Worm (Caenorhabditis elegans) whole organism, L2 larva: ENCODE measurements around the gene C10G8.4.

Experiments
- C34F6.9 ChIP-seq: fragments of 150-350 bp; optimal IDR thresholded peaks from 2 replicates; lab custom pipeline; 2014; ENCODE audit warnings: missing biosample characterization, missing genetic modification characterization
- F13H6.1 ChIP-seq: sonication (generic microtip); optimal IDR thresholded peaks from 2 replicates; lab custom pipeline; 2016; ENCODE audit warnings: missing genetic modification characterization, missing compliant biosample characterization
- R02D3.7 ChIP-seq: fragments of 150-350 bp; optimal IDR thresholded peaks from 2 replicates; lab custom pipeline; 2014; ENCODE audit warnings: missing biosample characterization, missing genetic modification characterization
- ZK546.5 ChIP-seq: sonication (generic microtip); optimal IDR thresholded peaks from 2 replicates; lab custom pipeline; 2017; ENCODE audit warnings: missing biosample characterization, missing genetic modification characterization
- blmp-1 ChIP-seq: sonication (generic microtip); optimal IDR thresholded peaks from 2 replicates; lab custom pipeline; 2017; ENCODE audit warnings: missing genetic modification characterization, mild to moderate bottlenecking, missing compliant biosample characterization, antibody characterized with exemption, moderate library complexity; ENCODE audit not compliant: insufficient read depth
- ceh-16 ChIP-seq: fragments of 150-350 bp; optimal IDR thresholded peaks from 2 replicates; lab custom pipeline; 2014; ENCODE audit warnings: missing biosample characterization, missing genetic modification characterization
- ceh-82 ChIP-seq: fragments of 150-350 bp; optimal IDR thresholded peaks from 2 replicates; lab custom pipeline; 2014; ENCODE audit warnings: missing biosample characterization, missing genetic modification characterization
- crh-2 ChIP-seq: sonication (generic microtip); optimal IDR thresholded peaks from 2 replicates; lab custom pipeline; 2017; ENCODE audit warnings: missing biosample characterization, missing genetic modification characterization
- egl-27 ChIP-seq: sonication (generic microtip); optimal IDR thresholded peaks from 3 replicates; lab custom pipeline; 2017; ENCODE audit warnings: missing biosample characterization, missing genetic modification reagents, missing genetic modification characterization
- elt-3 ChIP-seq: sonication (generic microtip); optimal IDR thresholded peaks from 2 replicates; lab custom pipeline; 2017; ENCODE audit warnings: missing biosample characterization, missing genetic modification characterization
- fos-1 ChIP-seq: fragments of 150-350 bp; optimal IDR thresholded peaks from 2 replicates; lab custom pipeline; 2014; ENCODE audit warnings: missing biosample characterization, missing genetic modification characterization
- lin-13 ChIP-seq: fragments of 150-350 bp; optimal IDR thresholded peaks from 2 replicates; lab custom pipeline; 2014; ENCODE audit warnings: missing biosample characterization, missing genetic modification reagents, missing genetic modification characterization
- lin-39 ChIP-seq: fragments of 150-350 bp; optimal IDR thresholded peaks from 2 replicates; lab custom pipeline; 2014; ENCODE audit warnings: missing biosample characterization, missing genetic modification reagents, missing genetic modification characterization
- lsy-2 ChIP-seq, 2 experiments: fragments of 150-350 bp in 1 of 2; sonication (generic microtip) in 1 of 2; optimal IDR thresholded peaks; 2 replicates each; lab custom pipeline; 2014 to 2017; ENCODE audit warnings: missing biosample characterization in 2 of 2, missing genetic modification characterization in 2 of 2
- mab-5 ChIP-seq: fragments of 150-350 bp; optimal IDR thresholded peaks from 2 replicates; lab custom pipeline; 2014; ENCODE audit warnings: missing biosample characterization, missing genetic modification characterization
- nhr-10 ChIP-seq: sonication (generic microtip); optimal IDR thresholded peaks from 2 replicates; lab custom pipeline; 2017; ENCODE audit warnings: missing biosample characterization, missing genetic modification characterization
- nhr-11 ChIP-seq: fragments of 150-350 bp; optimal IDR thresholded peaks from 2 replicates; lab custom pipeline; 2014; ENCODE audit warnings: missing biosample characterization, missing genetic modification characterization
- nhr-129 ChIP-seq: fragments of 150-350 bp; optimal IDR thresholded peaks from 2 replicates; lab custom pipeline; 2014; ENCODE audit warnings: missing biosample characterization, missing genetic modification characterization
- nhr-23 ChIP-seq: fragments of 150-350 bp; optimal IDR thresholded peaks from 2 replicates; lab custom pipeline; 2014; ENCODE audit warnings: missing biosample characterization, missing genetic modification reagents, missing genetic modification characterization
- nhr-237 ChIP-seq: fragments of 150-350 bp; optimal IDR thresholded peaks from 2 replicates; lab custom pipeline; 2014; ENCODE audit warnings: missing biosample characterization, missing genetic modification characterization
- nhr-25 ChIP-seq: fragments of 150-350 bp; sonication (generic microtip); optimal IDR thresholded peaks from 3 replicates; lab custom pipeline; 2014; ENCODE audit warnings: missing biosample characterization, missing genetic modification characterization
- nhr-6 ChIP-seq: fragments of 150-350 bp; optimal IDR thresholded peaks from 2 replicates; lab custom pipeline; 2014; ENCODE audit warnings: missing biosample characterization, missing genetic modification characterization
- nhr-77 ChIP-seq: fragments of 150-350 bp; optimal IDR thresholded peaks from 2 replicates; lab custom pipeline; 2014; ENCODE audit warnings: missing biosample characterization, missing genetic modification characterization
- peb-1 ChIP-seq: fragments of 150-350 bp; optimal IDR thresholded peaks from 2 replicates; lab custom pipeline; 2014; ENCODE audit warnings: missing biosample characterization, missing genetic modification characterization
- sem-4 ChIP-seq: fragments of 150-350 bp; optimal IDR thresholded peaks from 2 replicates; lab custom pipeline; 2014; ENCODE audit warnings: missing biosample characterization, missing genetic modification reagents, missing genetic modification characterization
- sma-3 ChIP-seq: sonication (generic microtip); optimal IDR thresholded peaks from 2 replicates; lab custom pipeline; 2016; ENCODE audit warnings: missing genetic modification reagents, missing genetic modification characterization, missing compliant biosample characterization
- sma-9 ChIP-seq, 2 experiments: fragments of 150-350 bp in 1 of 2; sonication (generic microtip) in 1 of 2; optimal IDR thresholded peaks; 2 replicates each; lab custom pipeline; 2014 to 2016; ENCODE audit warnings: missing genetic modification characterization in 2 of 2, mild to moderate bottlenecking in 1 of 2, missing biosample characterization in 1 of 2, missing compliant biosample characterization in 1 of 2, missing genetic modification reagents in 1 of 2, moderate library complexity in 1 of 2
- snpc-4 ChIP-seq: fragments of 150-350 bp; optimal IDR thresholded peaks from 2 replicates; lab custom pipeline; 2014; ENCODE audit warnings: missing biosample characterization, missing genetic modification characterization
- unc-55 ChIP-seq: fragments of 150-350 bp; sonication (generic microtip); optimal IDR thresholded peaks from 3 replicates; lab custom pipeline; 2014; ENCODE audit warnings: missing biosample characterization, missing genetic modification reagents, missing genetic modification characterization
- unc-62 ChIP-seq: fragments of 150-350 bp; optimal IDR thresholded peaks from 2 replicates; lab custom pipeline; 2014; ENCODE audit warnings: missing biosample characterization, missing genetic modification reagents, missing genetic modification characterization
- ztf-1 ChIP-seq: fragments of 200-800 bp; sonication (Bioruptor generic); conservative IDR thresholded peaks from 2 replicates; pipeline ENCODE4 v1.3.6; 2022; ENCODE audit warnings: missing genetic modification characterization, missing compliant biosample characterization
- ztf-4 ChIP-seq: fragments of 150-350 bp; optimal IDR thresholded peaks from 2 replicates; lab custom pipeline; 2014; ENCODE audit warnings: missing biosample characterization, missing genetic modification characterization

C10G8.4 gene

ce11 chrV:5288676-5289075, 23.1 kb upstream of the C10G8.4 start:
- TF ChIP-seq snpc-4 (tag; lab: Kevin White, UChicago): no peak
- TF ChIP-seq nhr-77 (tag; lab: Kevin White, UChicago): no peak
- TF ChIP-seq unc-62 (GFP tag; lab: Kevin White, UChicago): no peak
- TF ChIP-seq unc-55 (GFP tag; lab: Kevin White, UChicago): no peak

- TF ChIP-seq elt-3 (tag; lab: Kevin White, UChicago) (no peak), sma-3 (GFP tag; lab: Kevin White, UChicago) (no peak), egl-27 (tag; lab: Kevin White, UChicago) (no peak), C34F6.9 (peak; percentile 46), blmp-1 (no peak), lsy-2 (tag; optimal IDR thresholded peaks at IDR 0.05; lab: Kevin White, UChicago) (peak in 1 of 2 experiments; percentile 36), nhr-129 (peak; percentile 75), crh-2 (tag; lab: Kevin White, UChicago) (no peak), F13H6.1 (peak; percentile 69), sma-9 (GFP tag; optimal IDR thresholded peaks at IDR 0.05; lab: Kevin White, UChicago) (peak; percentile 28), sma-9 (tag; optimal IDR thresholded peaks at IDR 0.05; lab: Kevin White, UChicago) (no peak), nhr-25 (tag; lab: Kevin White, UChicago) (no peak), mab-5 (tag; lab: Kevin White, UChicago) (peak; percentile 30)
- TF ChIP-seq, all 48 proteins: peak for 6
These were observed 15.8 kb upstream of the C10G8.4 start for ce11 chrV:5295940-5296339.

ce11 chrV:5297740-5298139, 14.0 kb upstream of the C10G8.4 start:
- TF ChIP-seq nhr-237 (tag; lab: Kevin White, UChicago) (no peak), ztf-1 (GFP tag; lab: Robert Waterston, UW) (no peak), R02D3.7 (tag; lab: Kevin White, UChicago) (no peak), ZK546.5 (no peak), nhr-23 (tag; lab: Kevin White, UChicago) (no peak), snpc-4 (tag; lab: Kevin White, UChicago) (no peak), unc-55 (GFP tag; lab: Kevin White, UChicago) (no peak), blmp-1 (no peak), lin-13 (no peak), sma-3 (GFP tag; lab: Kevin White, UChicago) (no peak), nhr-10 (tag; lab: Kevin White, UChicago) (no peak)
- TF ChIP-seq, all 48 proteins: peak for 0

ce11 chrV:5301226-5301625, 10.5 kb upstream of the C10G8.4 start:
- TF ChIP-seq peb-1 (tag; lab: Kevin White, UChicago) (no peak), crh-2 (tag; lab: Kevin White, UChicago) (no peak), lin-39 (tag; lab: Kevin White, UChicago) (no peak), nhr-23 (tag; lab: Kevin White, UChicago) (no peak), fos-1 (tag; lab: Kevin White, UChicago) (no peak)

ce11 chrV:5303389-5303788, 8.3 kb upstream of the C10G8.4 start, which contains the start of gene ncx-2:
ncx-2 (plus strand) TSS chrV:5303689.
- TF ChIP-seq ztf-4 (tag; lab: Kevin White, UChicago) (no peak), snpc-4 (tag; lab: Kevin White, UChicago) (no peak), nhr-23 (tag; lab: Kevin White, UChicago) (no peak), sma-9 (GFP tag; optimal IDR thresholded peaks at IDR 0.05; lab: Kevin White, UChicago) (no peak), sma-9 (tag; optimal IDR thresholded peaks at IDR 0.05; lab: Kevin White, UChicago) (no peak), blmp-1 (no peak), fos-1 (tag; lab: Kevin White, UChicago) (no peak), sma-3 (GFP tag; lab: Kevin White, UChicago) (no peak), nhr-6 (tag; lab: Kevin White, UChicago) (no peak), nhr-11 (tag; lab: Kevin White, UChicago) (no peak), egl-27 (tag; lab: Kevin White, UChicago) (no peak), unc-55 (GFP tag; lab: Kevin White, UChicago) (no peak), lin-13 (no peak), ceh-16 (tag; lab: Kevin White, UChicago) (no peak), ceh-82 (tag; lab: Kevin White, UChicago) (no peak), nhr-237 (tag; lab: Kevin White, UChicago) (no peak), C34F6.9 (no peak), sem-4 (tag; lab: Kevin White, UChicago) (no peak), ztf-1 (GFP tag; lab: Robert Waterston, UW) (no peak), peb-1 (tag; lab: Kevin White, UChicago) (no peak)
